Fruit fly (Drosophila melanogaster) whole organism, embryonic: ENCODE data around the gene JMJD5.
A peak's percentile ranks its signal among the peaks of the same experiment; 100 is the strongest.

Experiments
- Adf1 ChIP-seq: fragments of 200-800 bp; sonication (Bioruptor generic); IDR thresholded peaks from 2 replicates; pipeline ENCODE4 v1.3.6; 2022; ENCODE audit warnings: missing biosample characterization, missing genetic modification characterization
- CG10366 ChIP-seq: fragments of 200-800 bp; sonication (Bioruptor generic); IDR thresholded peaks from 2 replicates; pipeline ENCODE4 v1.3.6; 2022; ENCODE audit warnings: missing biosample characterization, missing genetic modification characterization
- CG10979 ChIP-seq: fragments of 200-800 bp; sonication (Bioruptor generic); optimal IDR thresholded peaks from 2 replicates; lab custom pipeline; 2018; ENCODE audit warnings: missing biosample characterization, mild to moderate bottlenecking, missing genetic modification characterization, moderate library complexity
- CG12942 ChIP-seq: fragments of 200-800 bp; sonication (Bioruptor generic); optimal IDR thresholded peaks from 3 replicates; lab custom pipeline; 2016; ENCODE audit warnings: missing biosample characterization, missing genetic modification characterization
- CG13775 ChIP-seq: fragments of 200-800 bp; sonication (Bioruptor generic); optimal IDR thresholded peaks from 3 replicates; lab custom pipeline; 2017; ENCODE audit warnings: missing biosample characterization, mild to moderate bottlenecking, missing genetic modification characterization
- CG15073 ChIP-seq: fragments of 200-800 bp; sonication (Bioruptor generic); optimal IDR thresholded peaks from 2 replicates; lab custom pipeline; 2016; ENCODE audit warnings: missing biosample characterization, missing genetic modification characterization
- CG17359 ChIP-seq: fragments of 200-800 bp; sonication (Bioruptor generic); optimal IDR thresholded peaks from 3 replicates; lab custom pipeline; 2018; ENCODE audit warnings: missing biosample characterization, mild to moderate bottlenecking, missing genetic modification characterization, moderate library complexity
- CG17612 ChIP-seq: fragments of 200-800 bp; sonication (Bioruptor generic); IDR thresholded peaks from 2 replicates; pipeline ENCODE4 v1.3.6; 2022; ENCODE audit warnings: missing biosample characterization, missing genetic modification characterization
- CG2712 ChIP-seq: fragments of 200-800 bp; optimal IDR thresholded peaks from 3 replicates; lab custom pipeline; 2019; ENCODE audit warnings: missing biosample characterization, mild to moderate bottlenecking, missing genetic modification characterization, moderate library complexity
- CG32532 ChIP-seq: fragments of 200-800 bp; sonication (Bioruptor generic); IDR thresholded peaks from 2 replicates; pipeline ENCODE4 v1.3.6; 2022; ENCODE audit warnings: missing biosample characterization, missing genetic modification characterization
- CG4360 ChIP-seq: fragments of 200-800 bp; sonication (Bioruptor generic); IDR thresholded peaks from 2 replicates; pipeline ENCODE4 v1.3.6; 2022; ENCODE audit warnings: missing biosample characterization, missing genetic modification characterization
- CG43689 ChIP-seq: fragments of 200-800 bp; sonication (Bioruptor generic); IDR thresholded peaks from 2 replicates; pipeline ENCODE4 v1.3.6; 2022; ENCODE audit warnings: missing biosample characterization, missing genetic modification characterization
- CG8765 ChIP-seq: fragments of 200-800 bp; sonication (Bioruptor generic); IDR thresholded peaks from 2 replicates; pipeline ENCODE4 v1.3.6; 2022; ENCODE audit warnings: missing biosample characterization, missing genetic modification characterization
- CG9932 ChIP-seq: fragments of 200-800 bp; sonication (Bioruptor generic); IDR thresholded peaks from 2 replicates; pipeline ENCODE4 v1.3.6; 2022; ENCODE audit warnings: missing biosample characterization, missing genetic modification characterization
- Dbx ChIP-seq: fragments of 200-800 bp; sonication (Bioruptor generic); IDR thresholded peaks from 3 replicates; pipeline ENCODE4 v1.3.6; 2022; ENCODE audit warnings: missing biosample characterization, missing genetic modification characterization
- Dip2 ChIP-seq: fragments of 200-800 bp; sonication (Bioruptor generic); IDR thresholded peaks from 2 replicates; pipeline ENCODE4 v1.3.6; 2022; ENCODE audit warnings: missing biosample characterization, missing genetic modification characterization
- Fer1 ChIP-seq: fragments of 200-800 bp; sonication (Bioruptor generic); optimal IDR thresholded peaks from 2 replicates; lab custom pipeline; 2017; ENCODE audit warnings: missing biosample characterization, mild to moderate bottlenecking, missing genetic modification characterization
- Gug ChIP-seq: fragments of 200-800 bp; sonication (Bioruptor generic); IDR thresholded peaks from 4 replicates; pipeline ENCODE4 v1.3.6; 2022; ENCODE audit warnings: missing biosample characterization, missing genetic modification characterization
- Hey ChIP-seq: fragments of 200-800 bp; sonication (Bioruptor generic); optimal IDR thresholded peaks from 3 replicates; lab custom pipeline; 2018; ENCODE audit warnings: missing biosample characterization, mild to moderate bottlenecking, missing genetic modification characterization
- Rfx ChIP-seq: fragments of 200-800 bp; sonication (Bioruptor generic); IDR thresholded peaks from 2 replicates; pipeline ENCODE4 v1.3.6; 2022; ENCODE audit warnings: missing biosample characterization, missing genetic modification characterization
- Taf1 ChIP-seq: fragments of 200-800 bp; sonication (Bioruptor generic); IDR thresholded peaks from 2 replicates; pipeline ENCODE4 v1.3.6; 2022; ENCODE audit warnings: missing biosample characterization, missing genetic modification characterization
- Xbp1 ChIP-seq: fragments of 200-800 bp; sonication (Bioruptor generic); optimal IDR thresholded peaks from 3 replicates; lab custom pipeline; 2016; ENCODE audit warnings: missing biosample characterization, mild to moderate bottlenecking, missing genetic modification characterization
- ab ChIP-seq: fragments of 200-800 bp; sonication (Bioruptor generic); optimal IDR thresholded peaks from 2 replicates; lab custom pipeline; 2016; ENCODE audit warnings: missing biosample characterization, missing genetic modification characterization
- ac ChIP-seq: fragments of 200-800 bp; sonication (Bioruptor generic); optimal IDR thresholded peaks from 3 replicates; lab custom pipeline; 2017; ENCODE audit warnings: missing biosample characterization, mild to moderate bottlenecking, missing genetic modification characterization
- ase ChIP-seq: fragments of 200-800 bp; sonication (Bioruptor generic); IDR thresholded peaks from 3 replicates; pipeline ENCODE4 v1.3.6; 2022; ENCODE audit warnings: missing biosample characterization, missing genetic modification characterization
- bab2 ChIP-seq: fragments of 200-800 bp; sonication (Bioruptor generic); optimal IDR thresholded peaks from 2 replicates; lab custom pipeline; 2016; ENCODE audit warnings: missing biosample characterization, missing genetic modification characterization
- bigmax ChIP-seq: fragments of 200-800 bp; sonication (Bioruptor generic); optimal IDR thresholded peaks from 2 replicates; lab custom pipeline; 2018; ENCODE audit warnings: missing biosample characterization, mild to moderate bottlenecking, missing genetic modification characterization
- cato ChIP-seq: fragments of 200-800 bp; sonication (Bioruptor generic); optimal IDR thresholded peaks from 2 replicates; lab custom pipeline; 2016; ENCODE audit warnings: missing biosample characterization, missing genetic modification characterization, borderline replicate concordance
- chif ChIP-seq, 2 experiments: fragments of 200-800 bp; sonication (Bioruptor generic); optimal IDR thresholded peaks; 3 replicates each; lab custom pipeline; 2016; ENCODE audit warnings: missing biosample characterization in 2 of 2, missing genetic modification characterization in 2 of 2
- ewg ChIP-seq: fragments of 200-800 bp; sonication (Bioruptor generic); optimal IDR thresholded peaks from 3 replicates; lab custom pipeline; 2017; ENCODE audit warnings: mild to moderate bottlenecking, missing biosample characterization, missing genetic modification reagents, missing genetic modification characterization
- ftz-f1 ChIP-seq: fragments of 200-800 bp; sonication (Bioruptor generic); optimal IDR thresholded peaks from 2 replicates; lab custom pipeline; 2016; ENCODE audit warnings: missing biosample characterization, missing genetic modification characterization
- gem ChIP-seq: fragments of 200-800 bp; sonication (Bioruptor generic); optimal IDR thresholded peaks from 2 replicates; lab custom pipeline; 2019; ENCODE audit warnings: missing biosample characterization, mild to moderate bottlenecking, missing genetic modification characterization, moderate library complexity
- grau ChIP-seq: fragments of 200-800 bp; optimal IDR thresholded peaks from 3 replicates; lab custom pipeline; 2019; ENCODE audit warnings: missing biosample characterization, mild to moderate bottlenecking, missing genetic modification characterization, moderate library complexity
- gro ChIP-seq: fragments of 200-800 bp; sonication (Bioruptor generic); optimal IDR thresholded peaks from 2 replicates; lab custom pipeline; 2016; ENCODE audit warnings: missing biosample characterization, missing genetic modification characterization
- gt ChIP-seq: fragments of 200-800 bp; sonication (Bioruptor generic); IDR thresholded peaks from 2 replicates; pipeline ENCODE4 v1.3.6; 2022; ENCODE audit warnings: missing biosample characterization, missing genetic modification characterization
- h ChIP-seq: fragments of >200 bp; optimal IDR thresholded peaks from 2 replicates; lab custom pipeline; 2017
- kay ChIP-seq: fragments of 200-800 bp; sonication (Bioruptor generic); optimal IDR thresholded peaks from 2 replicates; lab custom pipeline; 2016; ENCODE audit warnings: missing biosample characterization, missing genetic modification characterization
- knrl ChIP-seq: fragments of 200-800 bp; sonication (Bioruptor generic); IDR thresholded peaks from 3 replicates; pipeline ENCODE4 v1.3.6; 2022; ENCODE audit warnings: missing biosample characterization, missing genetic modification characterization; ENCODE audit not compliant: partially characterized antibody
- peb ChIP-seq: fragments of 200-800 bp; sonication (Bioruptor generic); IDR thresholded peaks from 2 replicates; pipeline ENCODE4 v1.3.6; 2022; ENCODE audit warnings: missing biosample characterization, missing genetic modification characterization
- psq ChIP-seq: fragments of 200-800 bp; sonication (Bioruptor generic); optimal IDR thresholded peaks from 2 replicates; lab custom pipeline; 2017; ENCODE audit warnings: missing biosample characterization, missing genetic modification characterization
- pzg ChIP-seq: fragments of 200-800 bp; sonication (Bioruptor generic); optimal IDR thresholded peaks from 3 replicates; lab custom pipeline; 2018; ENCODE audit warnings: missing biosample characterization, mild to moderate bottlenecking, missing genetic modification characterization, moderate library complexity
- seq ChIP-seq: fragments of 200-800 bp; sonication (Bioruptor generic); IDR thresholded peaks from 2 replicates; pipeline ENCODE4 v1.3.6; 2022; ENCODE audit warnings: missing biosample characterization, missing genetic modification characterization
- sisA ChIP-seq: fragments of 200-800 bp; sonication (Bioruptor generic); IDR thresholded peaks from 2 replicates; pipeline ENCODE4 v1.3.6; 2022; ENCODE audit warnings: missing biosample characterization, missing genetic modification characterization
- sna ChIP-seq: fragments of 200-800 bp; sonication (Bioruptor generic); IDR thresholded peaks from 2 replicates; pipeline ENCODE4 v1.3.6; 2022; ENCODE audit warnings: missing biosample characterization, missing genetic modification characterization; ENCODE audit not compliant: partially characterized antibody
- stc ChIP-seq: fragments of 200-800 bp; sonication (Bioruptor generic); IDR thresholded peaks from 2 replicates; pipeline ENCODE4 v1.3.6; 2022; ENCODE audit warnings: missing biosample characterization, missing genetic modification characterization
- stwl ChIP-seq: fragments of 200-800 bp; sonication (Bioruptor generic); optimal IDR thresholded peaks from 3 replicates; lab custom pipeline; 2018; ENCODE audit warnings: missing biosample characterization, mild to moderate bottlenecking, missing genetic modification characterization, moderate library complexity
- tap ChIP-seq: fragments of 200-800 bp; optimal IDR thresholded peaks from 3 replicates; lab custom pipeline; 2019; ENCODE audit warnings: missing biosample characterization, mild to moderate bottlenecking, missing genetic modification characterization, moderate library complexity
- tgo ChIP-seq: fragments of 200-800 bp; sonication (Bioruptor generic); IDR thresholded peaks from 3 replicates; pipeline ENCODE4 v1.3.6; 2022; ENCODE audit warnings: missing biosample characterization, missing genetic modification characterization
- tll ChIP-seq, 2 experiments: fragments of 200-800 bp in 1 of 2; fragments of >200 bp in 1 of 2; sonication (Bioruptor generic) in 1 of 2; optimal IDR thresholded peaks; 2 replicates each; lab custom pipeline; 2017 to 2019; ENCODE audit warnings: missing biosample characterization in 2 of 2, missing genetic modification characterization in 2 of 2, mild to moderate bottlenecking in 1 of 2, moderate library complexity in 1 of 2
- tna ChIP-seq: fragments of 200-800 bp; sonication (Bioruptor generic); IDR thresholded peaks from 2 replicates; pipeline ENCODE4 v1.3.6; 2022; ENCODE audit warnings: missing biosample characterization, missing genetic modification characterization; ENCODE audit not compliant: partially characterized antibody
- trh ChIP-seq: fragments of 200-800 bp; sonication (Bioruptor generic); optimal IDR thresholded peaks from 2 replicates; lab custom pipeline; 2016; ENCODE audit warnings: missing biosample characterization, missing genetic modification characterization
- yki ChIP-seq: fragments of >200 bp; optimal IDR thresholded peaks from 3 replicates; lab custom pipeline; 2018

The JMJD5 gene

DNA sequence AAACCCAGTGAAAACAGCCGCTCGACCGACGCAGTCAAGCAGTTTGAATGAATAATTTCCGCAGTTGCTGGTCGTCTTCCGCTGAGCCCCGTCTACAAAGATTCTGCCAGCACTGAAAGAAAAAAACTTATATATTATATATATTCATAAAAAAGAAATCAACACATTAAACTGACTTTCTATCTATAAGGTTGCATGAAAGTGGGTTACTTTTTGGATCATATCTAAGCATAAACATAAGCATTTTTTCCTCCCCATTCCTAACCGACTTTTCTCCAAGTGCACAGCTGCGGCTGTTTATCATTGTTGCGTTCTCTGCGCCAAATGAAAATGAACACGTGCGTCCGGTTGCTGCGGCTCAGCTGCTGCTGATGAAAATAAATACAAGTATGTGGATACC is 20.8 kb downstream of the JMJD5 start:
- no peak for TF ChIP-seq ac (GFP tag; lab: Kevin White, UChicago)
- TF ChIP-seq CG43689 (GFP tag; lab: Robert Waterston, UW) = peak; percentile 31; the same call in 1 of the 2 replicates
- TF ChIP-seq yki (lab: Kevin White, UChicago) = no peak
- no peak for TF ChIP-seq ftz-f1
- TF ChIP-seq Xbp1 (GFP tag; lab: Kevin White, UChicago) = peak; percentile 74
- TF ChIP-seq CG10366 = peak; percentile 78
- TF ChIP-seq Hey (tag; lab: Kevin White, UChicago) = no peak
- no peak for TF ChIP-seq knrl (GFP tag; lab: Robert Waterston, UW)
- peak; percentile 73 for TF ChIP-seq CG32532 (GFP tag; lab: Robert Waterston, UW)
- peak; percentile 44; the same call in 1 of the 2 replicates for TF ChIP-seq CG9932 (GFP tag; lab: Robert Waterston, UW)
- TF ChIP-seq CG15073 (GFP tag; lab: Kevin White, UChicago) = no peak
- peak; percentile 40; the same call in 1 of the 2 replicates for TF ChIP-seq peb (GFP tag; lab: Robert Waterston, UW)
- TF ChIP-seq CG17612 (GFP tag; lab: Robert Waterston, UW) = no peak
- TF ChIP-seq tna (GFP tag; lab: Robert Waterston, UW) = no peak
- TF ChIP-seq Gug = peak; percentile 19; the same call in 1 of the 4 replicates
- TF ChIP-seq CG2712 (tag; lab: Kevin White, UChicago) = peak; percentile 71
- peak; percentile 87 for TF ChIP-seq tgo (GFP tag; lab: Robert Waterston, UW)
- no peak for TF ChIP-seq Dbx
- peak; percentile 31 for TF ChIP-seq CG13775 (GFP tag; lab: Kevin White, UChicago)
- TF ChIP-seq gem (tag; lab: Kevin White, UChicago) = peak; percentile 85
- peak; percentile 70 for TF ChIP-seq Rfx (GFP tag; lab: Robert Waterston, UW)
- TF ChIP-seq ewg (GFP tag; lab: Kevin White, UChicago) = peak; percentile 64
- peak; percentile 7 for TF ChIP-seq gro (GFP tag; lab: Kevin White, UChicago)
- TF ChIP-seq sna (GFP tag; lab: Robert Waterston, UW) = no peak
- no peak for TF ChIP-seq Dip2 (GFP tag; lab: Robert Waterston, UW)
- TF ChIP-seq CG8765 = peak; percentile 11; the same call in 1 of the 2 replicates
- TF ChIP-seq CG4360 (GFP tag; lab: Robert Waterston, UW) = 0 out of 2 replicates have a peak, but pooled peaks have one; percentile 24
- TF ChIP-seq gt (GFP tag; lab: Robert Waterston, UW) = 0 out of 2 replicates have a peak, but pooled peaks have one; percentile 15
- TF ChIP-seq tll (GFP tag; optimal IDR thresholded peaks at IDR 0.05; lab: Kevin White, UChicago) = no peak
- TF ChIP-seq Adf1 (GFP tag; lab: Robert Waterston, UW) = peak; percentile 23; the same call in 1 of the 2 replicates
- TF ChIP-seq tap = peak; percentile 61
- TF ChIP-seq sisA (GFP tag; lab: Robert Waterston, UW) = peak; percentile 82
- TF ChIP-seq kay (GFP tag; lab: Kevin White, UChicago) = no peak
- TF ChIP-seq grau (tag; lab: Kevin White, UChicago) = peak; percentile 66
- peak; percentile 78 for TF ChIP-seq stc (GFP tag; lab: Robert Waterston, UW)
- peak; percentile 75; the same call in 2 of the 3 replicates for TF ChIP-seq ase (GFP tag; lab: Robert Waterston, UW)
- TF ChIP-seq CG10979 (tag; lab: Kevin White, UChicago) = peak; percentile 74
- TF ChIP-seq cato = peak; percentile 54
- peak; percentile 84 for TF ChIP-seq seq
- peak; percentile 10 for TF ChIP-seq CG12942 (GFP tag; lab: Kevin White, UChicago)
- TF ChIP-seq Fer1 = peak; percentile 78
- no peak for TF ChIP-seq pzg (GFP tag; lab: Kevin White, UChicago)
- no peak for TF ChIP-seq Taf1 (GFP tag; lab: Robert Waterston, UW)
- no peak for TF ChIP-seq ab
- TF ChIP-seq h = no peak
- TF ChIP-seq CG17359 (tag; lab: Kevin White, UChicago) = peak; percentile 86
- peak; percentile 20 for TF ChIP-seq psq (GFP tag; lab: Kevin White, UChicago)
- peak in 1 of 2 experiments; percentile 35 for TF ChIP-seq chif (GFP tag; optimal IDR thresholded peaks at IDR 0.05; lab: Kevin White, UChicago)
- TF ChIP-seq bigmax = no peak
- TF ChIP-seq stwl (tag; lab: Kevin White, UChicago) = no peak
- TF ChIP-seq trh (GFP tag; lab: Kevin White, UChicago) = no peak
- peak; percentile 24 for TF ChIP-seq bab2
